Worm (Caenorhabditis elegans): ENCODE results near the gene T07E3.4.

T07E3.4 gene

DNA sequence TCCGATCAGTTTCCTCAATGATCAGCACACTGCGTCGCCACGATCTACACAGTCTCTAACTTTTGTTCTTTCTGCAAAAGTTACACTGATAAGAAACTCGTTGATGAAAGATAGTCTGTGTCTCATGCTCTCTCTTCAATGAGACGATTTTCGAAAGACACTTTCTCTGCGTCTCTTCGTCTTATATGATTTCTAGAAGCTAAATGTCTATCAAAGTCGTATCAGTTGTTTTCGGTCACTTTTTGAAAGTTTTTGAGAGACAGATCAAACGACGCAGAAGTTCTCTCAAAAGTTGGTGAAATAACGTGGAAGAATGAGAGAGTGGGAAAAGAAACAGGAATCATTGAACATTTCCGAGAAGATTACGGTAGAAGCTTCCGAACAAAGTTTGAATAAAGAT, 2.6 kb upstream of the T07E3.4 start (continued):
- no peak for TF ChIP-seq sea-2 (GFP tag; IDR thresholded peaks at IDR 0.05)
- peak; percentile 54 for TF ChIP-seq tbp1 (GFP tag; optimal IDR thresholded peaks at IDR 0.05)
- peak; percentile 41; the same call in 1 of the 2 replicates for TF ChIP-seq lin-26 (GFP tag; IDR thresholded peaks at IDR 0.05)
- TF ChIP-seq B0336.3 (GFP tag; IDR thresholded peaks at IDR 0.05) = peak; percentile 75
- TF ChIP-seq mcd-1 (GFP tag; IDR thresholded peaks at IDR 0.05) = peak; percentile 43; the same call in 1 of the 2 replicates
- TF ChIP-seq lir-1 (GFP tag; conservative IDR thresholded peaks at IDR 0.05) = peak; percentile 25; the same call in 1 of the 2 replicates
- TF ChIP-seq egl-44 (GFP tag; IDR thresholded peaks at IDR 0.05) = no peak
- no peak for TF ChIP-seq cebp-1 (GFP tag; IDR thresholded peaks at IDR 0.05)
- TF ChIP-seq cebp-1 (tag; optimal IDR thresholded peaks at IDR 0.05) = peak; percentile 74
- no peak for TF ChIP-seq nhr-90 (tag; optimal IDR thresholded peaks at IDR 0.05)
- TF ChIP-seq mxl-1 (tag; optimal IDR thresholded peaks at IDR 0.05) = no peak
- TF ChIP-seq F55B11.4 (tag; optimal IDR thresholded peaks at IDR 0.05; ENCODE audit: borderline replicate concordance, insufficient read depth) = no peak
- TF ChIP-seq K12H6.12 (tag; optimal IDR thresholded peaks at IDR 0.05) = no peak
- no peak for TF ChIP-seq repo-1 (tag; optimal IDR thresholded peaks at IDR 0.05)
- no peak for TF ChIP-seq hmg-20 (GFP tag; IDR thresholded peaks at IDR 0.05)
- TF ChIP-seq snpc-3.4 (tag; optimal IDR thresholded peaks at IDR 0.05) = no peak
- TF ChIP-seq ztf-22 (GFP tag; optimal IDR thresholded peaks at IDR 0.05) = peak; percentile 2
- no peak for TF ChIP-seq athp-1 (tag; optimal IDR thresholded peaks at IDR 0.05)
- no peak for TF ChIP-seq ztf-6 (GFP tag; IDR thresholded peaks at IDR 0.05)
- no peak for TF ChIP-seq aptf-2 (GFP tag; conservative IDR thresholded peaks at IDR 0.05)
- peak; percentile 73 for TF ChIP-seq hmg-1.2 (GFP tag; IDR thresholded peaks at IDR 0.05)
- TF ChIP-seq snpc-1.3 (tag; optimal IDR thresholded peaks at IDR 0.05; ENCODE audit: insufficient read depth) = no peak
- no peak for TF ChIP-seq let-607 (tag; optimal IDR thresholded peaks at IDR 0.05)
- TF ChIP-seq zim-3 (tag; optimal IDR thresholded peaks at IDR 0.05) = no peak
- TF ChIP-seq B0019.2 (GFP tag; conservative IDR thresholded peaks at IDR 0.05) = no peak
- TF ChIP-seq ceh-58 (GFP tag; IDR thresholded peaks at IDR 0.05) = no peak
- no peak for TF ChIP-seq C17E4.6 (GFP tag; IDR thresholded peaks at IDR 0.05)
- no peak for TF ChIP-seq madf-3 (GFP tag; IDR thresholded peaks at IDR 0.05)
- TF ChIP-seq snpc-4 (GFP tag; optimal IDR thresholded peaks at IDR 0.05) = no peak
- TF ChIP-seq snpc-4 (tag; optimal IDR thresholded peaks at IDR 0.05) = peak in 1 of 4 experiments; percentile 39
- TF ChIP-seq ceh-27 (GFP tag; optimal IDR thresholded peaks at IDR 0.05) = no peak
- TF ChIP-seq mes-4 (tag; optimal IDR thresholded peaks at IDR 0.05) = no peak
- TF ChIP-seq atf-7 (tag; optimal IDR thresholded peaks at IDR 0.05) = peak; percentile 77
- no peak for TF ChIP-seq mel-28 (tag; optimal IDR thresholded peaks at IDR 0.05; ENCODE audit: borderline replicate concordance)
- TF ChIP-seq lin-40 (tag; optimal IDR thresholded peaks at IDR 0.05) = peak; percentile 74
- no peak for TF ChIP-seq T26A5.8 (tag; optimal IDR thresholded peaks at IDR 0.05)
- no peak for TF ChIP-seq F49E8.2 (tag; optimal IDR thresholded peaks at IDR 0.05; ENCODE audit: insufficient read depth)
- TF ChIP-seq him-1 (tag; optimal IDR thresholded peaks at IDR 0.05) = peak; percentile 28
- TF ChIP-seq ekl-4 (GFP tag; IDR thresholded peaks at IDR 0.05) = no peak
- peak; percentile 94 for TF ChIP-seq nhr-80 (tag; optimal IDR thresholded peaks at IDR 0.05)
- TF ChIP-seq die-1 (tag; optimal IDR thresholded peaks at IDR 0.05) = peak; percentile 8
- peak; percentile 72; the same call in 1 of the 2 replicates for TF ChIP-seq Y56A3A.18 (GFP tag; IDR thresholded peaks at IDR 0.05)
- TF ChIP-seq ZK185.1 (tag; optimal IDR thresholded peaks at IDR 0.05; ENCODE audit: poor library complexity, severe bottlenecking) = no peak
- TF ChIP-seq attf-3 (GFP tag; conservative IDR thresholded peaks at IDR 0.05) = no peak
- no peak for TF ChIP-seq gei-17 (GFP tag; optimal IDR thresholded peaks at IDR 0.05)
- TF ChIP-seq F52B5.7 (tag; optimal IDR thresholded peaks at IDR 0.05) = no peak
- 0 out of 2 replicates have a peak, but pooled peaks have one; percentile 36 for TF ChIP-seq C06A6.2 (GFP tag; conservative IDR thresholded peaks at IDR 0.05)
- TF ChIP-seq ceh-40 (GFP tag; IDR thresholded peaks at IDR 0.05) = no peak
- TF ChIP-seq somi-1 (GFP tag; optimal IDR thresholded peaks at IDR 0.05) = peak; percentile 58
